Worm (Caenorhabditis elegans): ENCODE data around the gene T22B2.3.
A peak's percentile ranks its signal among the peaks of the same experiment; 100 is the strongest.

Gene T22B2.3

ce11 chrX:3944961-3945587 is 28.0 kb downstream of the T22B2.3 start (continued):
- TF ChIP-seq lin-13 (GFP tag; optimal IDR thresholded peaks at IDR 0.05) (no peak), snpc-4 (tag; optimal IDR thresholded peaks at IDR 0.05) (no peak), swsn-7 (tag; optimal IDR thresholded peaks at IDR 0.05) (peak; percentile 11), nhr-71 (tag; optimal IDR thresholded peaks at IDR 0.05) (peak; percentile 63), pax-3 (tag; optimal IDR thresholded peaks at IDR 0.05) (no peak), fkh-10 (GFP tag; optimal IDR thresholded peaks at IDR 0.05) (peak; percentile 18)

ce11 chrX:3945681-3946080 is 28.6 kb downstream of the T22B2.3 start:
- TF ChIP-seq mef-2 (tag; optimal IDR thresholded peaks at IDR 0.05) (no peak), nhr-28 (tag; optimal IDR thresholded peaks at IDR 0.05) (no peak), mdl-1 (tag; optimal IDR thresholded peaks at IDR 0.05) (peak in 1 of 2 experiments; percentile 67), unc-98 (GFP tag; IDR thresholded peaks at IDR 0.05) (no peak), ceh-82 (tag; optimal IDR thresholded peaks at IDR 0.05) (peak; percentile 3 to 67 (median 43)), ceh-90 (tag; optimal IDR thresholded peaks at IDR 0.05) (no peak), fkh-4 (tag; optimal IDR thresholded peaks at IDR 0.05; ENCODE audit: borderline replicate concordance) (no peak), grh-1 (GFP tag; IDR thresholded peaks at IDR 0.05) (no peak), lin-15B (tag; optimal IDR thresholded peaks at IDR 0.05) (no peak), C04F5.9 (tag; optimal IDR thresholded peaks at IDR 0.05) (no peak), sox-4 (tag; optimal IDR thresholded peaks at IDR 0.05) (no peak), nhr-47 (tag; optimal IDR thresholded peaks at IDR 0.05) (peak; percentile 48), blmp-1 (tag; optimal IDR thresholded peaks at IDR 0.05) (no peak), ceh-8 (GFP tag; optimal IDR thresholded peaks at IDR 0.05) (peak; percentile 50), ceh-63 (GFP tag; optimal IDR thresholded peaks at IDR 0.05) (no peak), Y116A8C.19 (tag; optimal IDR thresholded peaks at IDR 0.05; ENCODE audit: borderline replicate concordance) (no peak), unc-86 (tag; optimal IDR thresholded peaks at IDR 0.05) (peak; percentile 41), tlp-1 (tag; optimal IDR thresholded peaks at IDR 0.05) (no peak), nhr-90 (tag; optimal IDR thresholded peaks at IDR 0.05; ENCODE audit: poor library complexity) (no peak), pax-3 (tag; optimal IDR thresholded peaks at IDR 0.05) (no peak), hpl-2 (GFP tag; optimal IDR thresholded peaks at IDR 0.05) (no peak), C34B4.2 (tag; optimal IDR thresholded peaks at IDR 0.05) (no peak), lin-39 (tag; optimal IDR thresholded peaks at IDR 0.05) (no peak), nhr-12 (tag; optimal IDR thresholded peaks at IDR 0.05) (no peak), vab-15 (tag; optimal IDR thresholded peaks at IDR 0.05) (no peak), jun-1 (tag; optimal IDR thresholded peaks at IDR 0.05) (peak; percentile 47), unc-130 (tag; optimal IDR thresholded peaks at IDR 0.05) (no peak), lin-35 (GFP tag; optimal IDR thresholded peaks at IDR 0.05) (peak in 1 of 2 experiments; percentile 26), alr-1 (tag; optimal IDR thresholded peaks at IDR 0.05; ENCODE audit: borderline replicate concordance) (no peak), lin-14 (GFP tag; optimal IDR thresholded peaks at IDR 0.05) (peak; percentile 84), ceh-88 (GFP tag; IDR thresholded peaks at IDR 0.05) (no peak), nhr-85 (tag) (no peak), ets-5 (GFP tag; IDR thresholded peaks at IDR 0.05) (no peak), mab-9 (GFP tag; IDR thresholded peaks at IDR 0.05) (0 out of 2 replicates have a peak, but pooled peaks have one; percentile 25), nhr-77 (tag; optimal IDR thresholded peaks at IDR 0.05) (peak; percentile 30), unc-62 (GFP tag; optimal IDR thresholded peaks at IDR 0.05) (no peak), fos-1 (tag; optimal IDR thresholded peaks at IDR 0.05) (no peak), rnt-1 (tag; optimal IDR thresholded peaks at IDR 0.05) (peak; percentile 67), nhr-11 (tag; optimal IDR thresholded peaks at IDR 0.05) (no peak), ztf-11 (tag; optimal IDR thresholded peaks at IDR 0.05) (peak in 1 of 2 experiments; percentile 45), snu-23 (GFP tag; optimal IDR thresholded peaks at IDR 0.05) (peak; percentile 57), elt-3 (tag; optimal IDR thresholded peaks at IDR 0.05) (no peak), egl-13 (tag; optimal IDR thresholded peaks at IDR 0.05) (peak; percentile 19), C16A3.4 (tag; optimal IDR thresholded peaks at IDR 0.05) (peak; percentile 23), nhr-71 (tag; optimal IDR thresholded peaks at IDR 0.05) (peak; percentile 60), nhr-84 (tag; optimal IDR thresholded peaks at IDR 0.05) (no peak), F16B12.6 (tag; optimal IDR thresholded peaks at IDR 0.05) (no peak)

Data from whole organism, L1 larva.